Worm (Caenorhabditis elegans) whole organism, early embryonic: Measurements from ENCODE around the gene H10E21.4.

Source experiments
- B0310.2 ChIP-seq: sonication (generic microtip); optimal IDR thresholded peaks from 2 replicates; lab custom pipeline; 2016; ENCODE audit warnings: mild to moderate bottlenecking, missing genetic modification characterization, missing compliant biosample characterization
- F13C5.2 ChIP-seq: sonication (generic microtip); optimal IDR thresholded peaks from 2 replicates; lab custom pipeline; 2017; ENCODE audit warnings: mild to moderate bottlenecking, missing genetic modification characterization, inconsistent platforms, missing compliant biosample characterization
- aly-1 ChIP-seq: sonication (generic microtip); optimal IDR thresholded peaks from 2 replicates; lab custom pipeline; 2016; ENCODE audit warnings: missing genetic modification characterization, missing compliant biosample characterization
- ama-1 ChIP-seq: fragments of 150-350 bp; optimal IDR thresholded peaks from 2 replicates; lab custom pipeline; 2014
- ceh-13 ChIP-seq: fragments of 200-800 bp; sonication (Bioruptor generic); optimal IDR thresholded peaks from 2 replicates; lab custom pipeline; 2018; ENCODE audit warnings: mild to moderate bottlenecking, missing genetic modification characterization, missing compliant biosample characterization
- ceh-36 ChIP-seq: sonication (generic microtip); optimal IDR thresholded peaks from 2 replicates; lab custom pipeline; 2016; ENCODE audit warnings: missing genetic modification characterization, inconsistent platforms, missing compliant biosample characterization
- ets-7 ChIP-seq: sonication (generic microtip); optimal IDR thresholded peaks from 2 replicates; lab custom pipeline; 2016; ENCODE audit warnings: missing genotype, missing genetic modification characterization, missing compliant biosample characterization
- flt-1 ChIP-seq: fragments of 200-800 bp; sonication (Bioruptor generic); IDR thresholded peaks from 2 replicates; pipeline ENCODE4 v1.3.6; 2022; ENCODE audit warnings: missing genetic modification characterization, missing compliant biosample characterization
- hmbx-1 ChIP-seq: sonication (generic microtip); optimal IDR thresholded peaks from 2 replicates; lab custom pipeline; 2016; ENCODE audit warnings: mild to moderate bottlenecking, missing genetic modification characterization, missing compliant biosample characterization
- hmg-4 ChIP-seq: fragments of 200-800 bp; sonication (Bioruptor generic); optimal IDR thresholded peaks from 2 replicates; lab custom pipeline; 2018; ENCODE audit warnings: mild to moderate bottlenecking, missing genetic modification characterization, missing compliant biosample characterization
- scrt-1 ChIP-seq: fragments of 200-800 bp; sonication (Bioruptor generic); IDR thresholded peaks from 2 replicates; pipeline ENCODE4 v1.3.6; 2022; ENCODE audit warnings: missing genetic modification characterization, missing compliant biosample characterization
- tbx-11 ChIP-seq: fragments of 200-800 bp; sonication (Bioruptor generic); IDR thresholded peaks from 2 replicates; pipeline ENCODE4 v1.3.6; 2022; ENCODE audit warnings: missing genetic modification characterization, missing compliant biosample characterization
- tbx-37 ChIP-seq: fragments of 200-800 bp; sonication (Bioruptor generic); conservative IDR thresholded peaks from 2 replicates; pipeline ENCODE4 v1.3.6; 2022; ENCODE audit warnings: missing genetic modification reagents, missing genetic modification characterization, missing compliant biosample characterization
- tra-4 ChIP-seq: sonication (generic microtip); optimal IDR thresholded peaks from 2 replicates; lab custom pipeline; 2017; ENCODE audit warnings: missing genetic modification characterization, missing compliant biosample characterization

ce11 chrIII:61045-61444 is 41.6 kb upstream of the H10E21.4 start, which contains the start of gene btb-5:
- TF ChIP-seq F13C5.2: no peak
- no peak for TF ChIP-seq aly-1 (tag; lab: Kevin White, UChicago)
- TF ChIP-seq ama-1 (lab: Kevin White, UChicago): no peak
- no peak for TF ChIP-seq ets-7 (tag; lab: Kevin White, UChicago)
- TF ChIP-seq scrt-1 (GFP tag; lab: Robert Waterston, UW): no peak
- no peak for TF ChIP-seq tra-4 (tag; lab: Kevin White, UChicago)
- no peak for TF ChIP-seq flt-1 (GFP tag; lab: Robert Waterston, UW)
- TF ChIP-seq hmbx-1 (tag; lab: Kevin White, UChicago): no peak
- no peak for TF ChIP-seq tbx-11 (GFP tag; lab: Robert Waterston, UW)
- no peak for TF ChIP-seq ceh-13 (GFP tag; lab: Kevin White, UChicago)
- TF ChIP-seq tbx-37: no peak
- TF ChIP-seq ceh-36 (tag; lab: Kevin White, UChicago): no peak
- TF ChIP-seq hmg-4 (GFP tag; lab: Kevin White, UChicago): no peak
- no peak for TF ChIP-seq B0310.2 (tag; lab: Kevin White, UChicago)
